Fruit fly (Drosophila melanogaster): ENCODE measurements around the gene Tpr2.

DNA sequence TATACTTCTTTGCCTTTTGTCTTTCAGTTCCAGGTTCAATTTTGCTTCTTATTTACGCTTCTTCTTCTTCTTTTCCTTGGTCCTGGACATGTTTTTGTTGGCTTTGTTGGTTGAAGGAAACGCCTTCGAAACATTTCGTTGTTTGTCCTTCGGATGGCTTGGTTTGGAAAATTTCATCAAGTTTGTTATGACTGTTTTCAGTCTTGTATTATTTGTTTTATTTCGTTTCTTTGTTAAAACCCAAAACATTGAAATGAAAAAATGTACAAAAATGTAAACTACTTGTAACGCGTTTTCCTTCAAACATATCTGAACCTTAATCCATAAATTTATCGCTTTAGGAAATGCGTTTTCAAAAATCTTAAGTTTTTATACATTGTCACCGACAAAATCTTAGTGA is 50.9 kb downstream of the Tpr2 start, which contains the start of gene CG31816:
- TF ChIP-seq psq (optimal IDR thresholded peaks at IDR 0.05) (no peak), CG8478 (optimal IDR thresholded peaks at IDR 0.05) (no peak), Dll (optimal IDR thresholded peaks at IDR 0.05) (no peak), EcR (GFP tag; optimal IDR thresholded peaks at IDR 0.05) (no peak), usp (GFP tag; optimal IDR thresholded peaks at IDR 0.05) (no peak)
